Worm (Caenorhabditis elegans) whole organism, late embryonic: Measurements from ENCODE around the gene M110.7.

ENCODE experiments used
- C08G9.2 ChIP-seq: sonication (generic microtip); optimal IDR thresholded peaks from 2 replicates; lab custom pipeline; 2016; ENCODE audit warnings: mild to moderate bottlenecking, missing genetic modification characterization, moderate library complexity, missing compliant biosample characterization
- K09A11.1 ChIP-seq: sonication (generic microtip); optimal IDR thresholded peaks from 2 replicates; lab custom pipeline; 2017; ENCODE audit warnings: antibody characterized with exemption, mild to moderate bottlenecking, missing genetic modification characterization, missing compliant biosample characterization; ENCODE audit not compliant: insufficient read depth
- ama-1 ChIP-seq: fragments of 150-350 bp; optimal IDR thresholded peaks from 2 replicates; lab custom pipeline; 2014
- ceh-14 ChIP-seq: sonication (generic microtip); optimal IDR thresholded peaks from 2 replicates; lab custom pipeline; 2016; ENCODE audit warnings: missing genotype, missing genetic modification characterization, missing compliant biosample characterization
- ceh-18 ChIP-seq: sonication (generic microtip); optimal IDR thresholded peaks from 2 replicates; lab custom pipeline; 2016; ENCODE audit warnings: missing genetic modification characterization, missing compliant biosample characterization
- ceh-2 ChIP-seq: sonication (generic microtip); optimal IDR thresholded peaks from 2 replicates; lab custom pipeline; 2016; ENCODE audit warnings: missing genotype, missing genetic modification characterization, missing compliant biosample characterization
- ceh-24 ChIP-seq: sonication (generic microtip); optimal IDR thresholded peaks from 2 replicates; lab custom pipeline; 2016; ENCODE audit warnings: mild to moderate bottlenecking, missing genetic modification characterization, missing compliant biosample characterization
- ceh-31 ChIP-seq: sonication (generic microtip); optimal IDR thresholded peaks from 2 replicates; lab custom pipeline; 2016; ENCODE audit warnings: missing genetic modification characterization, missing compliant biosample characterization
- ceh-34 ChIP-seq: sonication (generic microtip); optimal IDR thresholded peaks from 2 replicates; lab custom pipeline; 2016; ENCODE audit warnings: mild to moderate bottlenecking, missing genetic modification characterization, missing compliant biosample characterization
- ceh-45 ChIP-seq: fragments of 200-800 bp; sonication (Bioruptor generic); IDR thresholded peaks from 2 replicates; pipeline ENCODE4 v1.3.6; 2022; ENCODE audit warnings: missing genetic modification reagents, missing genetic modification characterization, missing compliant biosample characterization
- ceh-48 ChIP-seq: sonication (generic microtip); optimal IDR thresholded peaks from 2 replicates; lab custom pipeline; 2016; ENCODE audit warnings: missing genetic modification characterization, inconsistent platforms, missing compliant biosample characterization
- ceh-6 ChIP-seq: fragments of 200-800 bp; sonication (Bioruptor generic); optimal IDR thresholded peaks from 2 replicates; lab custom pipeline; 2018; ENCODE audit warnings: mild to moderate bottlenecking, missing genetic modification characterization, missing compliant biosample characterization
- ceh-9 ChIP-seq: sonication (generic microtip); optimal IDR thresholded peaks from 2 replicates; lab custom pipeline; 2016; ENCODE audit warnings: mild to moderate bottlenecking, missing genetic modification characterization, inconsistent platforms, missing compliant biosample characterization
- che-1 ChIP-seq: sonication (generic microtip); optimal IDR thresholded peaks from 2 replicates; lab custom pipeline; 2016; ENCODE audit warnings: mild to moderate bottlenecking, missing genetic modification characterization, missing compliant biosample characterization
- dmd-4 ChIP-seq: sonication (generic microtip); optimal IDR thresholded peaks from 2 replicates; lab custom pipeline; 2016; ENCODE audit warnings: borderline replicate concordance, missing genetic modification characterization, missing compliant biosample characterization
- dve-1 ChIP-seq: sonication (generic microtip); optimal IDR thresholded peaks from 2 replicates; lab custom pipeline; 2017; ENCODE audit warnings: antibody characterized with exemption, mild to moderate bottlenecking, missing genetic modification characterization, missing compliant biosample characterization
- elt-2 ChIP-seq: sonication (generic microtip); optimal IDR thresholded peaks from 2 replicates; lab custom pipeline; 2016; ENCODE audit warnings: missing genetic modification reagents, missing genetic modification characterization, missing compliant biosample characterization
- eyg-1 ChIP-seq: sonication (generic microtip); optimal IDR thresholded peaks from 2 replicates; lab custom pipeline; 2016; ENCODE audit warnings: missing genotype, missing genetic modification characterization, missing compliant biosample characterization
- fax-1 ChIP-seq: sonication (generic microtip); optimal IDR thresholded peaks from 2 replicates; lab custom pipeline; 2016; ENCODE audit warnings: missing genotype, missing genetic modification characterization, missing compliant biosample characterization
- fkh-10 ChIP-seq: fragments of 150-350 bp; optimal IDR thresholded peaks from 2 replicates; lab custom pipeline; 2014; ENCODE audit warnings: missing biosample characterization, missing genetic modification reagents, missing genetic modification characterization
- fkh-6 ChIP-seq: sonication (generic microtip); optimal IDR thresholded peaks from 2 replicates; lab custom pipeline; 2016; ENCODE audit warnings: missing genetic modification characterization, missing compliant biosample characterization
- gmeb-2 ChIP-seq: sonication (generic microtip); optimal IDR thresholded peaks from 2 replicates; lab custom pipeline; 2016; ENCODE audit warnings: missing genetic modification characterization, inconsistent platforms, missing compliant biosample characterization
- hlh-13 ChIP-seq: fragments of 200-800 bp; sonication (Bioruptor generic); optimal IDR thresholded peaks from 2 replicates; lab custom pipeline; 2018; ENCODE audit warnings: mild to moderate bottlenecking, missing genetic modification characterization, missing compliant biosample characterization
- hlh-15 ChIP-seq: sonication (generic microtip); optimal IDR thresholded peaks from 2 replicates; lab custom pipeline; 2016; ENCODE audit warnings: missing genetic modification characterization, missing compliant biosample characterization
- hlh-30 ChIP-seq: sonication (generic microtip); optimal IDR thresholded peaks from 2 replicates; lab custom pipeline; 2017; ENCODE audit warnings: antibody characterized with exemption, missing genetic modification characterization, missing compliant biosample characterization; ENCODE audit not compliant: insufficient read depth
- hlh-6 ChIP-seq: sonication (generic microtip); optimal IDR thresholded peaks from 2 replicates; lab custom pipeline; 2016; ENCODE audit warnings: missing genotype, missing genetic modification characterization, missing compliant biosample characterization
- hlh-8 ChIP-seq: sonication (generic microtip); optimal IDR thresholded peaks from 2 replicates; lab custom pipeline; 2016; ENCODE audit warnings: missing genotype, missing genetic modification characterization, missing compliant biosample characterization
- nfya-1 ChIP-seq: sonication (generic microtip); optimal IDR thresholded peaks from 2 replicates; lab custom pipeline; 2017; ENCODE audit warnings: missing genetic modification characterization, mild to moderate bottlenecking, missing compliant biosample characterization, antibody characterized with exemption, moderate library complexity
- nhr-232 ChIP-seq: sonication (generic microtip); optimal IDR thresholded peaks from 2 replicates; lab custom pipeline; 2016; ENCODE audit warnings: missing genetic modification characterization, missing compliant biosample characterization
- npax-4 ChIP-seq: sonication (generic microtip); optimal IDR thresholded peaks from 2 replicates; lab custom pipeline; 2016; ENCODE audit warnings: missing genetic modification characterization, missing compliant biosample characterization
- odd-2 ChIP-seq: sonication (generic microtip); optimal IDR thresholded peaks from 2 replicates; lab custom pipeline; 2017; ENCODE audit warnings: antibody characterized with exemption, mild to moderate bottlenecking, missing genetic modification characterization, missing compliant biosample characterization
- pag-3 ChIP-seq: sonication (generic microtip); optimal IDR thresholded peaks from 2 replicates; lab custom pipeline; 2016; ENCODE audit warnings: missing compliant biosample characterization, missing genetic modification characterization, borderline replicate concordance
- pat-9 ChIP-seq: fragments of 200-800 bp; sonication (Bioruptor generic); optimal IDR thresholded peaks from 2 replicates; lab custom pipeline; 2018; ENCODE audit warnings: mild to moderate bottlenecking, missing genetic modification characterization, moderate library complexity, missing compliant biosample characterization
- pha-2 ChIP-seq: sonication (generic microtip); optimal IDR thresholded peaks from 2 replicates; lab custom pipeline; 2017; ENCODE audit warnings: mild to moderate bottlenecking, missing genetic modification characterization, missing compliant biosample characterization
- pqm-1 ChIP-seq: sonication (generic microtip); optimal IDR thresholded peaks from 2 replicates; lab custom pipeline; 2016; ENCODE audit warnings: missing genetic modification characterization, missing compliant biosample characterization
- pros-1 ChIP-seq: fragments of 150-350 bp; optimal IDR thresholded peaks from 2 replicates; lab custom pipeline; 2014; ENCODE audit warnings: missing biosample characterization, missing genetic modification reagents, missing genetic modification characterization
- ref-2 ChIP-seq: sonication (generic microtip); optimal IDR thresholded peaks from 2 replicates; lab custom pipeline; 2016; ENCODE audit warnings: missing genetic modification characterization, missing compliant biosample characterization
- rnt-1 ChIP-seq: sonication (generic microtip); optimal IDR thresholded peaks from 2 replicates; lab custom pipeline; 2016; ENCODE audit warnings: missing genetic modification characterization, missing compliant biosample characterization
- sdc-2 ChIP-seq: sonication (generic microtip); optimal IDR thresholded peaks from 2 replicates; lab custom pipeline; 2016; ENCODE audit warnings: missing genotype, missing genetic modification characterization, missing compliant biosample characterization
- sox-2 ChIP-seq: fragments of 200-800 bp; sonication (Bioruptor generic); IDR thresholded peaks from 2 replicates; pipeline ENCODE4 v1.3.6; 2022; ENCODE audit warnings: missing genetic modification reagents, missing genetic modification characterization, missing compliant biosample characterization
- sox-4 ChIP-seq: sonication (generic microtip); optimal IDR thresholded peaks from 2 replicates; lab custom pipeline; 2017; ENCODE audit warnings: mild to moderate bottlenecking, missing genetic modification characterization, inconsistent platforms, missing compliant biosample characterization
- tbx-2 ChIP-seq: sonication (generic microtip); optimal IDR thresholded peaks from 2 replicates; lab custom pipeline; 2016; ENCODE audit warnings: missing genetic modification characterization, missing compliant biosample characterization
- ttx-3 ChIP-seq: sonication (generic microtip); optimal IDR thresholded peaks from 2 replicates; lab custom pipeline; 2016; ENCODE audit warnings: missing genetic modification reagents, missing genetic modification characterization, missing compliant biosample characterization
- unc-3 ChIP-seq, 2 experiments: fragments of 200-800 bp in 1 of 2; sonication (Bioruptor generic) in 1 of 2; sonication (generic microtip) in 1 of 2; conservative IDR thresholded peaks in 1 of 2; optimal IDR thresholded peaks in 1 of 2; 2 replicates each; pipeline versions ENCODE4 v1.3.6 to Lab custom; 2016 to 2022; ENCODE audit warnings: missing compliant biosample characterization in 2 of 2, missing genetic modification characterization in 2 of 2, missing genetic modification reagents in 1 of 2
- unc-42 ChIP-seq: sonication (generic microtip); optimal IDR thresholded peaks from 2 replicates; lab custom pipeline; 2016; ENCODE audit warnings: missing genotype, missing genetic modification characterization, missing compliant biosample characterization
- unc-55 ChIP-seq: sonication (generic microtip); optimal IDR thresholded peaks from 2 replicates; lab custom pipeline; 2017; ENCODE audit warnings: missing biosample characterization, missing genetic modification reagents, missing genetic modification characterization
- unc-86 ChIP-seq: sonication (generic microtip); optimal IDR thresholded peaks from 2 replicates; lab custom pipeline; 2016; ENCODE audit warnings: missing genetic modification characterization, missing compliant biosample characterization
- zip-5 ChIP-seq: sonication (generic microtip); optimal IDR thresholded peaks from 2 replicates; lab custom pipeline; 2016; ENCODE audit warnings: missing genetic modification characterization, missing compliant biosample characterization
- ztf-16 ChIP-seq: sonication (generic microtip); optimal IDR thresholded peaks from 2 replicates; lab custom pipeline; 2017; ENCODE audit warnings: missing genetic modification characterization, missing compliant biosample characterization

M110.7 gene

DNA sequence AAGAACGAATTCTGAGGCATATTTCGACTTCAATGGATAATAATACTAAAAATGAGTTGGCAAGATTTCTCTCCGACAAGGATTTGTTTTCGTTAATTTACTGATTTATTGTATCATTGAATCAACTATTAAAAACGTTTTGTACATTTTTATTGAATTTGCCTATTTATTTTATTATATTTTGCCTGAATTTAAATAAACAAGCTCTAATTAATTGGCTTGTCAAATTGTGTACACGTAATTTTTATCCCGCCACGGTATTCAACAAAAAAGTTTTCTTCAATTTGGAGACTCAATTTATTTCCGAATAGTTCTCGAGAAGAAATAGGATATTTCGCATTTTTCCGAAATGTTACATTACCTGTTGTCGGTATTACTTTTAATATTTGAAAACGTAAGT, at the start of gene M110.7:
Gene M110.7, plus strand, starts transcription at position 301 of the 400 bp plus-strand sequence.
- TF ChIP-seq pros-1 (tag; lab: Kevin White, UChicago) = no peak
- no peak for TF ChIP-seq hlh-8 (tag; lab: Kevin White, UChicago)
- no peak for TF ChIP-seq ceh-48 (tag; lab: Kevin White, UChicago)
- no peak for TF ChIP-seq sox-2 (GFP tag; lab: Robert Waterston, UW)
- no peak for TF ChIP-seq tbx-2
- TF ChIP-seq ceh-14 (tag; lab: Kevin White, UChicago) = no peak
- TF ChIP-seq sox-4 (tag; lab: Kevin White, UChicago) = no peak
- no peak for TF ChIP-seq elt-2 (tag; lab: Kevin White, UChicago)
- TF ChIP-seq K09A11.1 (tag; lab: Kevin White, UChicago) = no peak
- no peak for TF ChIP-seq unc-86
- no peak for TF ChIP-seq ceh-45 (GFP tag; lab: Robert Waterston, UW)
- TF ChIP-seq hlh-6 (tag; lab: Kevin White, UChicago) = no peak
- no peak for TF ChIP-seq pag-3 (tag; lab: Kevin White, UChicago)
- TF ChIP-seq ceh-34 (tag; lab: Kevin White, UChicago) = no peak
- TF ChIP-seq fkh-6 = no peak
- TF ChIP-seq ceh-31 (tag; lab: Kevin White, UChicago) = no peak
- TF ChIP-seq nfya-1 (tag; lab: Kevin White, UChicago) = no peak

DNA sequence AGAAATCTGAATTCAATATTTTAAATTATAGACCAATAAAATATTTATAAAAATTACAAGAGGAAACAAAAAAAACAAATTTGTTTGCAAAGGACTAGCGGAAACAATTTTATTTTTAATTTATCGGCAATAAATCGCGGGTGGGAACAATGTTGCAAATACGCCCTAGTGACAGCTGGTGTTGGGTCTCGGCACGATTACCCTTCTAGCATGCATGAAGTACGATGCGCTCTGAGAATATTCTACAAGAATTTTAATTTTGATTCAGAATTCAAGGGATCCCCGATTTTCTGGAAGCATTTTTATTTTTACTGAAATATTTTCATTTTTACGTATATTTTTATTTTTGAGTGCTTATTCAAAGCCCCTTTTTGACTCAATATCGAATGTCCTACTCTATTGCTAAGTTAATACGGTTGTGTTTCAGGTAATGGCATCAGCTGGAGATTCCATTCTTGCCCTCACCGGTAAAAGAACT, 47.5 kb upstream of the M110.7 start, which contains the start of the genes mig-5 and cct-1:
Gene mig-5, minus strand, starts transcription at position 8 of the 478 bp plus-strand sequence.
Gene cct-1, plus strand, starts transcription at position 428 of the 478 bp plus-strand sequence.
- TF ChIP-seq nhr-232 (no peak), rnt-1 (tag; lab: Kevin White, UChicago) (peak; percentile 69), ceh-24 (tag; lab: Kevin White, UChicago) (no peak), ceh-6 (GFP tag; lab: Kevin White, UChicago) (no peak), pqm-1 (tag; lab: Kevin White, UChicago) (no peak), ceh-31 (tag; lab: Kevin White, UChicago) (peak; percentile 68), hlh-6 (tag; lab: Kevin White, UChicago) (no peak), pat-9 (no peak), ceh-34 (tag; lab: Kevin White, UChicago) (peak; percentile 69), dve-1 (tag; lab: Kevin White, UChicago) (peak; percentile 33), fkh-10 (GFP tag; lab: Kevin White, UChicago) (no peak), dmd-4 (tag; lab: Kevin White, UChicago) (no peak), odd-2 (tag; lab: Kevin White, UChicago) (no peak), zip-5 (tag; lab: Kevin White, UChicago) (no peak), fax-1 (tag; lab: Kevin White, UChicago) (peak; percentile 31), hlh-8 (tag; lab: Kevin White, UChicago) (peak; percentile 60), C08G9.2 (no peak), K09A11.1 (tag; lab: Kevin White, UChicago) (peak; percentile 0), ttx-3 (tag; lab: Kevin White, UChicago) (no peak), pros-1 (tag; lab: Kevin White, UChicago) (no peak), sox-2 (GFP tag; lab: Robert Waterston, UW) (no peak), ceh-9 (tag; lab: Kevin White, UChicago) (no peak), ceh-2 (tag; lab: Kevin White, UChicago) (no peak), ceh-18 (tag; lab: Kevin White, UChicago) (peak; percentile 92), sdc-2 (tag; lab: Kevin White, UChicago) (no peak), unc-55 (GFP tag; lab: Kevin White, UChicago) (peak; percentile 86), unc-42 (tag; lab: Kevin White, UChicago) (peak; percentile 84), hlh-30 (tag; lab: Kevin White, UChicago) (peak; percentile 2), che-1 (tag; lab: Kevin White, UChicago) (no peak), ref-2 (tag; lab: Kevin White, UChicago) (peak; percentile 70), ceh-45 (GFP tag; lab: Robert Waterston, UW) (no peak), ztf-16 (no peak), npax-4 (no peak), hlh-13 (GFP tag; lab: Kevin White, UChicago) (no peak), eyg-1 (tag; lab: Kevin White, UChicago) (no peak), gmeb-2 (tag; lab: Kevin White, UChicago) (no peak), hlh-15 (tag; lab: Kevin White, UChicago) (no peak), unc-3 (GFP tag; conservative IDR thresholded peaks at IDR 0.05; lab: Robert Waterston, UW) (no peak), unc-3 (tag; optimal IDR thresholded peaks at IDR 0.05; lab: Kevin White, UChicago) (no peak), pha-2 (tag; lab: Kevin White, UChicago) (no peak), nfya-1 (tag; lab: Kevin White, UChicago) (peak; percentile 94), ama-1 (lab: Kevin White, UChicago) (no peak)
